Fruit fly (Drosophila melanogaster): ENCODE data around the gene CG3021.
A peak's percentile ranks its signal among the peaks of the same experiment; 100 is the strongest.

CG3021 gene

DNA sequence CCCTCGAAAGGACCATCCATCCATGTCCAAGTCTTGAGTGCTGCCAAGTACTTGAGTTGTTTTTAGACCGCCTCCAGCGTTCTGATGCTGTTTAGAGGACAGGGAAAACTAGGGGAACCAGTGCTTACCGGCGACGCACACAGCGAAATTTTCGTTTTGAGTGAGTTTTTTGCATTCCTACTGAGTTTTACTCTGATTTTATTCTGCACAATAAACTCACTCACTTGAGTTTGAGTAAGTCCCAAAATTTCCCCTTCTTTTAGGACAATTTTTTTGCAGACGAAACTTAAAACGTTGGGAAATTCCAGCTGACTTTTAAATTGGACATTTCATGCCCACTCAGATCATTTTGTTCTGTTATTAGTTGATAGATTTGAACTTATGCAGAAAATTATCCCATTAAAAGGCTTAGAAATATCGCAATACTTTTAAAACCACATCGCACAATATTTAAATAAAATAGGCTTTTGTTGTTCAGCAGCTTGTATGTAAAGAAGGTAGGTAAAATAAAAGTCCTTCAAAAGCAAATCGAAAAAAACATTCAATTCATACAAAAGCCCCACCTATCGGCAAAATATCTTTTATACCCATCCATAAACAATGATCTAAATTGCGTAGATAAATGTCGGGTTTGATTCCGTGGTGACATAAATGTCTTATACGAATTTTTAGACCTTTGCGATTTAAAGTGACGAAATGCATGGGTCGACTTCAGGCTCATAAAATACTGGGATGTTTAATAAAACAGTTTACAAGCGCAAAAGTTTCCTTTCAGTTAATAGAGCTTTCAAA lies 16.9 kb upstream of the CG3021 start:
- peak; percentile 15 for TF ChIP-seq NfI (GFP tag; optimal IDR thresholded peaks at IDR 0.05)
- no peak for TF ChIP-seq Atf-2 (GFP tag; optimal IDR thresholded peaks at IDR 0.05)
- TF ChIP-seq stwl (tag; optimal IDR thresholded peaks at IDR 0.05): peak; percentile 10
- TF ChIP-seq CTCF (GFP tag; optimal IDR thresholded peaks at IDR 0.05): peak; percentile 90
- TF ChIP-seq pita (GFP tag; optimal IDR thresholded peaks at IDR 0.05): peak; percentile 49
- TF ChIP-seq Nf-YA (GFP tag; IDR thresholded peaks at IDR 0.05): no peak
- TF ChIP-seq sr (GFP tag; IDR thresholded peaks at IDR 0.05): no peak
- peak; percentile 95 for TF ChIP-seq z (GFP tag; IDR thresholded peaks at IDR 0.05)
- TF ChIP-seq Sox102F (GFP tag; optimal IDR thresholded peaks at IDR 0.05): peak; percentile 7
- peak in 1 of 2 experiments; percentile 22 for TF ChIP-seq insv (GFP tag; optimal IDR thresholded peaks at IDR 0.05)
- peak; percentile 21 for TF ChIP-seq CG1603 (tag; optimal IDR thresholded peaks at IDR 0.05)
- TF ChIP-seq gce (GFP tag; IDR thresholded peaks at IDR 0.05): peak; percentile 31; the same call in 1 of the 3 replicates

DNA sequence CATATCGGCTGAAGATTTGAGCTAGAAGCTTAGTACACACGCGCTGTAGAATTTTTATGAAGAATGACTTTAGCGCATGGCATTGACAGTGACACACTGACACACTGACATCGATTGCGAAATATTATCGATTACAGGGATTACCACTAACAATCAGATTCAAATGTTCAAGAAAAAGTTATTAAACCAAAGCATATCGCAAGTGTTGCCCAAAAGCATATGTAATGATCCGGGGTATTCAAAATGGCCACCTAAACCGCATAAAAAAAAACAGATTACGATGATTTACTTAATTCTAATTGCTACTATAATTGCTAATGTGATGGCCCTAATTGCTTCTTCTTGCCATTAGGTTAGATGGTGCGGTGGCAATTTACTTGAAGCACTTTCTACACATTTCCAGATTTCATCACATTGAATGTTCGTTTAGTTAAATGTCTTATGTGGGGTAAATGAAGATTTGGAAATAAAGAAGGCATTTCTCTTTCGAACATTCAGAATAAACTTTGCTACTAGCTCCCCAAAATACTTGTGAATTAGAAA lies 15.0 kb upstream of the CG3021 start, which contains the start of the genes TfIIA-S-2 and CG14631:
Gene TfIIA-S-2, minus strand, starts transcription at position 101 of the 543 bp plus-strand sequence.
Gene CG14631, plus strand, starts transcription at position 493 of the 543 bp plus-strand sequence.
- TF ChIP-seq Hr3 (GFP tag; optimal IDR thresholded peaks at IDR 0.05): no peak
- TF ChIP-seq hbn (GFP tag; IDR thresholded peaks at IDR 0.05; ENCODE audit: partially characterized antibody): no peak
- TF ChIP-seq Side (GFP tag; optimal IDR thresholded peaks at IDR 0.05): no peak
- no peak for TF ChIP-seq CG17361 (GFP tag; IDR thresholded peaks at IDR 0.05)
- no peak for TF ChIP-seq CG11696 (GFP tag; IDR thresholded peaks at IDR 0.05)
- no peak for TF ChIP-seq CG6175 (GFP tag; IDR thresholded peaks at IDR 0.05)
- no peak for TF ChIP-seq nom (GFP tag; optimal IDR thresholded peaks at IDR 0.05)
- no peak for TF ChIP-seq CG8944 (GFP tag; optimal IDR thresholded peaks at IDR 0.05)
- no peak for TF ChIP-seq CG17568 (GFP tag; optimal IDR thresholded peaks at IDR 0.05)
- no peak for TF ChIP-seq CG4328 (GFP tag; optimal IDR thresholded peaks at IDR 0.05)
- no peak for TF ChIP-seq ranshi (GFP tag; IDR thresholded peaks at IDR 0.05)
- TF ChIP-seq CG16779 (GFP tag; IDR thresholded peaks at IDR 0.05): no peak
- no peak for TF ChIP-seq CG10431 (GFP tag; optimal IDR thresholded peaks at IDR 0.05)
- TF ChIP-seq CG10654 (GFP tag; optimal IDR thresholded peaks at IDR 0.05): no peak
- no peak for TF ChIP-seq CG9876 (GFP tag; optimal IDR thresholded peaks at IDR 0.05)
- TF ChIP-seq Lim3 (GFP tag; IDR thresholded peaks at IDR 0.05): no peak

DNA sequence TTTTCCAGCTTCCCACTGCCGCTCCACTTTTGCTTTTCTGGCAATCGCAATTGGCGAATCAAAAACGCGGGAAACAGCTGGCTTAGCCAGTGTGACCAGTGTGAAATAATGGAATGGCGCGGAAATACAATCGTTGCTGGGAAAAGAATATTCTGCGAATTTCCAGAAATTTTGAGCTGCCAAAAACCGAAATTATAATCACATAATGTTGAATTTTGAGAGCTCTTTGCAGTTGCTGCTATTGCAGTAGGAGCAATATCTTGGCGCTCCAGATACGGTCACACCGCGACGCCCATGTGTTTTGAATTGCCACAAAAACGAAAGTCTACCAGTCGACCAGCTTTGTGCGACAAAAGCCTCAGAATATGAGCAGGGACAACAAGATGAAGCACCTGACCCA lies 3.9 kb downstream of the CG3021 start, which contains the start of the genes Cdc45 and Rpp21:
Gene Cdc45, minus strand, starts transcription at position 79 of the 400 bp plus-strand sequence.
Gene Rpp21, plus strand, starts transcription at position 281 of the 400 bp plus-strand sequence.
- TF ChIP-seq sc (optimal IDR thresholded peaks at IDR 0.05): no peak
- TF ChIP-seq sc (GFP tag; optimal IDR thresholded peaks at IDR 0.05): no peak
- no peak for TF ChIP-seq CG8944 (GFP tag; optimal IDR thresholded peaks at IDR 0.05)
- TF ChIP-seq amos (GFP tag; IDR thresholded peaks at IDR 0.05; ENCODE audit: partially characterized antibody): no peak
- TF ChIP-seq otp (GFP tag; IDR thresholded peaks at IDR 0.05): no peak
- TF ChIP-seq Ets97D (GFP tag; optimal IDR thresholded peaks at IDR 0.05): peak; percentile 43
- peak; percentile 86 for TF ChIP-seq gfzf (GFP tag; optimal IDR thresholded peaks at IDR 0.05)
- TF ChIP-seq Bteb2 (GFP tag; optimal IDR thresholded peaks at IDR 0.05): no peak
- TF ChIP-seq CG10462 (GFP tag; optimal IDR thresholded peaks at IDR 0.05): no peak
- peak; percentile 36; the same call in 1 of the 3 replicates for TF ChIP-seq CG6791 (GFP tag; IDR thresholded peaks at IDR 0.05; ENCODE audit: partially characterized antibody)
- no peak for TF ChIP-seq ase (GFP tag; IDR thresholded peaks at IDR 0.05)
- no peak for TF ChIP-seq Bgb (GFP tag; IDR thresholded peaks at IDR 0.05; ENCODE audit: partially characterized antibody)
- no peak for TF ChIP-seq CG15073 (GFP tag; optimal IDR thresholded peaks at IDR 0.05)
- no peak for TF ChIP-seq CG4360 (GFP tag; IDR thresholded peaks at IDR 0.05)
- TF ChIP-seq CG12104 (GFP tag; optimal IDR thresholded peaks at IDR 0.05): no peak
- TF ChIP-seq dimm (GFP tag; IDR thresholded peaks at IDR 0.05): no peak
- peak; percentile 33 for TF ChIP-seq Lhr (GFP tag; optimal IDR thresholded peaks at IDR 0.05)
- no peak for TF ChIP-seq Dfd (GFP tag; optimal IDR thresholded peaks at IDR 0.05)
- no peak for TF ChIP-seq ewg (GFP tag; optimal IDR thresholded peaks at IDR 0.05)
- TF ChIP-seq Jarid2 (GFP tag; optimal IDR thresholded peaks at IDR 0.05): no peak
- no peak for TF ChIP-seq ro (GFP tag; IDR thresholded peaks at IDR 0.05)
- no peak for TF ChIP-seq Fer3 (tag; optimal IDR thresholded peaks at IDR 0.05)
